Fruit fly (Drosophila melanogaster) Kc167 (cell line): ENCODE results near the gene CG4393.

Experiments used
- Myc ChIP-seq: fragments of >200 bp; optimal IDR thresholded peaks from 2 replicates; lab custom pipeline; 2017; ENCODE audit warnings: missing external identifiers
- Sin3A ChIP-seq: fragments of >200 bp; optimal IDR thresholded peaks from 2 replicates; lab custom pipeline; 2018; ENCODE audit warnings: missing external identifiers
- h ChIP-seq: fragments of >200 bp; optimal IDR thresholded peaks from 3 replicates; lab custom pipeline; 2018; ENCODE audit warnings: missing external identifiers
- insv ChIP-seq: fragments of >200 bp; optimal IDR thresholded peaks from 3 replicates; lab custom pipeline; 2018; ENCODE audit warnings: missing external identifiers
- psq ChIP-seq: fragments of >200 bp; optimal IDR thresholded peaks from 2 replicates; lab custom pipeline; 2017; ENCODE audit warnings: missing external identifiers
- ttk ChIP-seq: sonication (Bioruptor generic); optimal IDR thresholded peaks from 2 replicates; lab custom pipeline; 2017; ENCODE audit warnings: missing external identifiers

Gene CG4393

DNA sequence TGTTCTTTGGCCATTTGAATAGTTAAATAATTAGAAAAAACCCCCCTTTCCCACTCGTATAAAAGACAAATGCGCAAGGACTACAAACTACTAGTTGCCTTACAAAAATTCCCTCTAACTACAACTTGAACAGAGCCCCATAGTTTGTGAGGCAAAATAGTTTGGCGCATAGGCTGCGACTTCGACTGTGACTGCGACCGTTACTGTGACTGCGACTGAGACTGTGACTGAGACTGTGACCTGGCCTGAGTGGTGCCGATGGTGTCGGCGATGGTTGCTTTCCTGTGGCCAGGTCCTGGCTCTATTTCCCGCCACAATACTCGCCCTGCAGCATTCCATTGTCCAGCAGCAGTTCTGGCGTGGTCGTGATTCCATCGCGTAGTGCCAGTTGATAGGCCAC, 7.3 kb downstream of the CG4393 start:
- no peak for TF ChIP-seq Myc (lab: Kevin White, UChicago)

DNA sequence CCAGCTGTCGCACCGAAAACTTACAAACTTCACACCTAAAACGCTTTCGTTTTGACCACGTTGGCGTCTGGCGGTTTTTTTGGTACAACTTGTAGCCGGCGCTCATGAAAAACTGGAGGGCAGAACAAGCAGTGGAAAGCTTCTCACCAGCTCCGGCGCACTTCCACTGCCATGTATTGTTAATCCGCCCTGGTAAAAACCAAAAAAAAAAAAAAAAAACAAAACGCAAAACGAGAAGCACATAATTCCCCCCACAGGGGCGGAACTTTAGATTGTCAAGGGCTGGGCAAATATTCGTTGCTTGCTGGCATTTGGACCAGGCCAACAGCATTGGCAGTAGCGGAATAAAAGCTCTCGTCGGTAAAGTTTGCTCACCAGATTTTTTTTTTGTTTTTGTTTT, 10.3 kb downstream of the CG4393 start:
- TF ChIP-seq Sin3A (lab: Kevin White, UChicago): no peak
- TF ChIP-seq h: no peak
- no peak for TF ChIP-seq psq (lab: Kevin White, UChicago)
- TF ChIP-seq insv (lab: Kevin White, UChicago): no peak
- TF ChIP-seq ttk: no peak
- no peak for TF ChIP-seq Myc (lab: Kevin White, UChicago)

DNA sequence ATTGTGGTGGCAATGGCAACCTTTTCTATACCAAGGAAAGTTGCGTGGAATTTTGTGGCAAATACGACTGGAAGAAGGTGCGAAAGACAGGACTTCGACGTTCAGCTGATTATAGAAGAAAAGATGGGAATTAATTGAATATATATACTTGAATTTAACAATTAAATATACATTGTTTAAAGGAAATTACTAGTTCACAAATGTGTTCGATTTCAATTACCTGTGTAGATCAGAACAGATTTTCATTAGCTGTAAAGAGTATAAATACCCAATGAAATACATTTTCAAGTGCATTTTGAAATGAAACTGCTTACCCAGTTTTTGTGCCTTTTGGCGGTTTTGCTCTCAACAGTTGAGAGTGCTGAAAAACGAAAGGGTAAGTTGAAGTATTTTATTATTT, 11.2 kb downstream of the CG4393 start, which contains the start of gene CG42828:
CG42828 (plus strand) TSS at position 301 of the 400 bp plus-strand sequence.
- TF ChIP-seq h (no peak), ttk (no peak), Myc (lab: Kevin White, UChicago) (no peak), psq (lab: Kevin White, UChicago) (no peak), Sin3A (lab: Kevin White, UChicago) (no peak), insv (lab: Kevin White, UChicago) (no peak)

DNA sequence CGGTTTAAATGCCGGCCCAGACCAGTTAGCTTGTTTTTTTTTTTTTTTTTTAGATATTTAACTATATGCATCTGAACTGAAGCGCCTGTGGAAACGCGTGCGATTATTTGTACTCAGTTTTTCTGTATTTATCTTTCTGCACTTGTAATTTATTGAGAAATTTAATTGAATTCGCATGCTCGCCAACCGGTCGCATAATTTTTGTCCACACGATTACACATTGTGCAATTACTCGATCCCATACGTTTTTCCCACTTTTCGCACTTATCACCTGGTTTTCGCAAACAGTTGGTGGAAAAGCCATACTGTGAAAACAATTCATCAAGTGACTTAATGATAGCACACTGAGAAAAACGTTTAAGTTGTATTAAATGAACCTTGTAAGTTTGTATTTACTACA, 12.0 kb downstream of the CG4393 start, which contains the start of gene CG42827:
CG42827 (plus strand) TSS at position 301 of the 400 bp plus-strand sequence.
- TF ChIP-seq psq (lab: Kevin White, UChicago) (no peak), h (no peak), ttk (no peak), Sin3A (lab: Kevin White, UChicago) (no peak), insv (lab: Kevin White, UChicago) (no peak), Myc (lab: Kevin White, UChicago) (no peak)

DNA sequence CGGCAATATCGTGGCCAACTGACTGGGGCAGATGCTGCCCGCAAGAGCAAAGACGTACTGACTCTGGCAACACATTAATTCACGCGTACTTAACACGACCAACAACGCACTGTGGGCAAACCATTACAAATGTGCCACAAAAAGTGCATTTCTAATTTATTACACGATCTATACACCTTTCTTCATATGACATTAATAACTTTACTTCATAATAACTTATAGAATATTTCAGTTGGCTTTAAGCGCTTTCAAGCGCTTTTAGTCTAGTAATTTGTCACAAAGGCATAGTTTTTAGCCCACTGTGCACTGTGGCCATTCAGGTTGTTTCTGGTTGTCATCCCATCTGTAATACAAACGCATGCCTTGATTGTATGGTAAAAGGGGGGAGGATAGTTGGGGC, 16.3 kb downstream of the CG4393 start:
- TF ChIP-seq Myc (lab: Kevin White, UChicago) (no peak), psq (lab: Kevin White, UChicago) (no peak), insv (lab: Kevin White, UChicago) (no peak)

DNA sequence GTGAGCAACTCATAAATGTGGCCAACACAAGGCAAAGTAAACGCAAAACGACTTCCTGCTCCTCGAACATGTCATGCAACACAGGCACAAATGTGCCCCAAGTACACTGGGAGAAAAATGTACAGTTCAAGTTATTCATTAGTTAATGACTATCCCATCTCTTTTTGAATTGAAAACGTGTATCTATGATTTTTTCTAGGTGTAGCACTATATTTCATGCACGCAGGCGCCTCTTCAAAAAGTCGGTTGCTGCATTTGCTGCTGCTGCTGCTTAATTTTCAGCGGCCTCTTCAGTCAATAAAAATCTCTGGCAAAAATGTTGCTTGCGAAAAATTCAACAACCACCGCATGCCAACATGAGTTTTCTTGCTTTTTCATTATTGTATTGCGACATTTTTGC, 17.0 kb downstream of the CG4393 start:
- no peak for TF ChIP-seq Myc (lab: Kevin White, UChicago)
- TF ChIP-seq ttk: no peak

DNA sequence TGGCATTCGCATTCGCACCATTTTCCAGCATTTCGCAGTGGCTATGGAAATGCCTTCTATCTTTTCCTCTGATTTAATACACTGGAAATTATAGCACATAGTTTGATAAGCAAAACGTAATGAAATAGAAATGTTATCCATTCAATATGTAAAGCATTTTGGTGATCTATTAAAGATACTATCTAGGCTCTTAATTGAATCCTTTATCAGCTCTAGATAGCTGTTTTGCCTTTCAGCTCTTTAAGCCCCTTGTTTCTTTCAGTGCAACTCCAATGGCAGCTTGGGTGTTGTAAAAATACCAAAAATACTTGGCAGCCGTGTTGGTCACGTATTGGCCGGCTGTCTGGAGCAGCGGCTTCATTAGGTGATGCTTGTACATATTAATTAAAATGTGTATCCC, 19.5 kb downstream of the CG4393 start:
- no peak for TF ChIP-seq psq (lab: Kevin White, UChicago)
- TF ChIP-seq insv (lab: Kevin White, UChicago): no peak
- no peak for TF ChIP-seq Myc (lab: Kevin White, UChicago)
- no peak for TF ChIP-seq Sin3A (lab: Kevin White, UChicago)
- TF ChIP-seq h: no peak
- TF ChIP-seq ttk: no peak

DNA sequence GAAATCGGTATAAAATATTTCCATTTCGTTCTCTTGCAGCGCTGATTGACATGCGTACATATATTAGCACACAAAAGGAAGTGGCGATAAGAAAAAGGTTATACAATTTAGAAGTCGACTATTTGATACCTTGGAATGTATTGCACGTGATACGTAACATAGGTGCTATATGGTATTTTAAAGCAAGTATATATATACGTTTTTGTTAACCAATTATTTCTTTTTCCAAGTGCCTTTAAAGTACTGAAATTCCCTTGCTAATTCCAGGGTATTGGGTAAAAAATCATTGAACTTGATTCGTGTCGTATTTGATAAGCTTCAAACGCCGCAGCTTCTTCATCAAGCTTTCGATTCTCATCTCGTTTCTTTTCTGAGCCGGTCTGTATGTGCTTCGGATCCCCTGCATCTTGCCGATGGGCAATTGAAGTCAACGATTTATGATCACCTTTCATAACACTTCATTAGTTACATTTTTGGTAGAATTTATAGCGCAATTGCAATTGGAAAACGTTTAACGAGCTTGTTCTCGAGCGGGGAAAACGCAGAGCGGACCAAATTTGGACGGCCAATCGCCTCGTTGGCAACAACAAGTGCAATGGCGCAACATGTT, 21.0 kb downstream of the CG4393 start, which contains the start of gene CG4408:
CG4408 (minus strand) TSS at position 60 of the 610 bp plus-strand sequence.
- TF ChIP-seq insv (lab: Kevin White, UChicago): no peak
- TF ChIP-seq h: no peak

DNA sequence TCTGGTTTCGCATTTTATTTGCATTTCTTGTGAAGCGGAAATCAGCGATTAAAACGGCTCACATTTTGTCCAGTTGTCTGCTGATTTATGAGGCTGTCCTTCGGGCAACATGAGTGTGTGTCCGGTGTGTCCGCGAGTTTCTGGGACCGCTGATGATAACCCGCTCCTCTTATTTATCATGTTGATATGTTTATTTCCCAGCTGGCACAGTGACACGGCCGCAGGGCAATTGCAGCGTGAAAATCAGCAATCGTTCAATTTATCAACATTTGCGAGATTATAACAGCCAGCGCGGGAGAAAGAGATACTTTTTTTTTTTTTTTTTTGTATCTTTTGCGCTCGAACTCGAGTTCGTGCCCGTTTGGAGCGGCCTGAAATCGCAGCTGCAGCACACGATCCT, 24.2 kb downstream of the CG4393 start:
- TF ChIP-seq psq (lab: Kevin White, UChicago) (no peak), h (no peak), ttk (no peak), Sin3A (lab: Kevin White, UChicago) (no peak), Myc (lab: Kevin White, UChicago) (no peak), insv (lab: Kevin White, UChicago) (no peak)

DNA sequence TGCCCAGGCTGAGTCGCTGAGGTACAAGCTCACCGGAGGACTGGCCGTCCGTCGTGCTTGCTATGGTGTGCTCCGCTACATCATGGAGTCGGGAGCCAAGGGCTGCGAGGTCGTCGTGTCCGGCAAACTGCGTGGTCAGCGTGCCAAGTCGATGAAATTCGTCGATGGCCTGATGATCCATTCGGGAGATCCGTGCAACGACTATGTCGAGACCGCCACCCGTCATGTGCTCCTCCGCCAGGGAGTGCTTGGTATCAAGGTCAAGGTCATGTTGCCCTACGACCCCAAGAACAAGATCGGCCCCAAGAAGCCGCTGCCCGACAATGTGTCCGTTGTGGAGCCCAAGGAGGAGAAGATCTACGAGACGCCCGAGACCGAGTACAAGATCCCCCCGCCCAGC, 25.2 kb downstream of the CG4393 start:
- TF ChIP-seq insv (lab: Kevin White, UChicago): no peak
- TF ChIP-seq ttk: no peak
- TF ChIP-seq Sin3A (lab: Kevin White, UChicago): no peak
- TF ChIP-seq h: no peak

DNA sequence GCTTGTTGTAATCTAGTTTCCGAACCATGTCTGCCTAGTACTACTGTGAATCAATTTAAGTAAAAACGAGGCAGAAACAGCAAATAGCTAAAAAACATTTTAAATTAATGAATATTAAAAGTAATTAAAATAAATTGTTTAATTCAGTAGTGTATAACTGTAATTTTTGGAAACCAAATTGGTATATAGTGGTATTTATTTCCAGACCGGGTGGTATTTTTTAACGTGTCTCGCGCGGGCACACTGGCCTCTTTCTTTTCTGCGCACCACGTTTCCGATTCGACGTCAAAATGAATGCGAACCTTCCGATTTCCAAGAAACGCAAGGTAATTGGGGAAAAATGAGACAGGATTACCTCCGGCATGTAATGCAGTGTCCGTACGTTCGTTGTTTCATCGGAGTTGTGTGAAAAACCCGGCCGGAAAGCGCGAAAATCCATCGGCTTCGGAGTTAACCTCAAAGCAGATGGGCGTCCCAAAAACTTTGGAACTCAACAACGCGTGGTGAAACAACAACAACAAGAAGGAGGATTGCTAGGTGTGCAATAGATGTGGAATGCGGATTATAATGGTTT, 25.9 kb downstream of the CG4393 start, which contains the start of gene RpS3:
RpS3 (plus strand) TSS at position 248 of the 574 bp plus-strand sequence.
- TF ChIP-seq Sin3A (lab: Kevin White, UChicago): no peak
- TF ChIP-seq Myc (lab: Kevin White, UChicago): no peak
- TF ChIP-seq ttk: no peak
- no peak for TF ChIP-seq insv (lab: Kevin White, UChicago)
- no peak for TF ChIP-seq psq (lab: Kevin White, UChicago)
- no peak for TF ChIP-seq h

DNA sequence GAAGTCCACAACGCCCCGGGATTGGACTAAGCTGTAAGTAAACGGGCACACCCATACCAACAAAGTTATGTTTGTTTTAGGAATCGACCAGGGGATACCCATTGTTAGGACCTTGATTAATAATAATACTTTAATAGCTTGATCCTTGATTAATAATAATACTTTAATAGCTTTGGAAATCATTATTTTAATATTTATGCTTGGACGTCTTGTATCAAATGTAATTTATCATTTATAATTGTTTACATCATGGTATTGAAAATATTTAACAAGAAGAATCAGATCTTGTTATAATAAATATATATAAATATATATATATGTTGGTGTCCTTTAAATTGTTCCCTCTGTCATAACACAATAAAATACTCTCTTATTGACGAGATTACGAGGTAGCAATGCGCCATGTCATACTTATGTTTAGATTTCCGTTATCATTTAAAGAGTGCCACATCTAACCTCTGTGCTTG, 27.6 kb downstream of the CG4393 start:
- TF ChIP-seq Sin3A (lab: Kevin White, UChicago): no peak
